Fruit fly (Drosophila melanogaster): ENCODE results near the gene CG14990.

The CG14990 gene

DNA sequence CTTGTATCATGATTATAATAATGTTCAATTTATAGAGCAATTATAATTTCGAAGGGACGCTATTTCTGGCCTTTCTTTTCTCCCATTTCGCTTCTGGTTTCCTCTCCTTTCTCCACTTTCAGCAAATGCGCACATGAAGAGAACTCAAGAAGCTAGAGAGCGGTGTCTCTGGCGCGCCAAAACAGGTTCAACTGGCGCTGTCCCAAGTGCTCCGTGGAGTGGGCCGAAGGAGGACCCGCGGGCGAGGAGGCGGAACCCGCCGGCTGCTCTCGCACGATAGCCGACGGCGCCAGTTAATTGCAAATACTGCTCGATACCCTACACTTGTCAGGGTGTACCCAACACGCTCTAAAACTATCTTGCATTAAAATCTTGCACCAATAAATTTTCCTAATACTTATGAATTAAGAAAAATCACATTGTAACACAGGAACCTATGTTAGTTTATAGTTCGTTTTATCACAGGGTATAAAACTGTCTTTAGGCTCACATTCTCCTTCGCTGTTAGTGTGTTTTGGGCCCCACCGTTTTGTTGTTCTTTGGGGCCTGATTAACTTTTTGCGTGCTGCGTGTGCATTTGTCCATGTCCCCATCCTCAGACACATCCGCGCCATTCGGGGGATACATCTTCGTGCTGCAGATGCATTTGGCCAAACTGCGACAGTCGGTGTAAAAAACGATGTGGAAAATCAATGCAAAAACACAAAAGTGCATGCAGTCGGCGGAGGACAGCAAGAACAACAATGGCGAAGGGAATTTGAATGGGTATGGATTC lies 22.6 kb upstream of the CG14990 start (continued):
- TF ChIP-seq CG8089 (GFP tag; optimal IDR thresholded peaks at IDR 0.05) = peak; percentile 86
- no peak for TF ChIP-seq CG7963 (GFP tag; IDR thresholded peaks at IDR 0.05; ENCODE audit: partially characterized antibody)
- peak; percentile 88 for TF ChIP-seq Hmr (GFP tag; optimal IDR thresholded peaks at IDR 0.05)
- TF ChIP-seq wek (GFP tag; optimal IDR thresholded peaks at IDR 0.05) = peak; percentile 22
- peak; percentile 91 for TF ChIP-seq stc (GFP tag; IDR thresholded peaks at IDR 0.05)
- TF ChIP-seq cg (GFP tag; optimal IDR thresholded peaks at IDR 0.05) = no peak
- TF ChIP-seq CG6813 (GFP tag; optimal IDR thresholded peaks at IDR 0.05) = peak; percentile 70
- peak; percentile 79; the same call in 2 of the 3 replicates for TF ChIP-seq sr (GFP tag; IDR thresholded peaks at IDR 0.05)
- TF ChIP-seq Adf1 (GFP tag; IDR thresholded peaks at IDR 0.05) = peak; percentile 74
- TF ChIP-seq CG8478 (optimal IDR thresholded peaks at IDR 0.05) = no peak
- TF ChIP-seq Deaf1 (tag; optimal IDR thresholded peaks at IDR 0.05) = peak; percentile 49
- peak; percentile 59 for TF ChIP-seq crc (GFP tag; optimal IDR thresholded peaks at IDR 0.05)
- peak; percentile 86 for TF ChIP-seq CG1792 (GFP tag; optimal IDR thresholded peaks at IDR 0.05)
- TF ChIP-seq CG11093 (GFP tag; IDR thresholded peaks at IDR 0.05) = peak; percentile 83
- no peak for TF ChIP-seq knrl (GFP tag; IDR thresholded peaks at IDR 0.05; ENCODE audit: partially characterized antibody)
- TF ChIP-seq Hr51 (GFP tag; optimal IDR thresholded peaks at IDR 0.05) = peak; percentile 84 to 90
- TF ChIP-seq shn (GFP tag; optimal IDR thresholded peaks at IDR 0.05) = peak; percentile 90
- TF ChIP-seq CG9876 (GFP tag; optimal IDR thresholded peaks at IDR 0.05) = peak; percentile 81
- TF ChIP-seq zfh1 (GFP tag; IDR thresholded peaks at IDR 0.05) = peak; percentile 89
- peak; percentile 91 for TF ChIP-seq CHES-1-like (GFP tag; optimal IDR thresholded peaks at IDR 0.05)
- TF ChIP-seq CG8290 (GFP tag; optimal IDR thresholded peaks at IDR 0.05) = no peak
- TF ChIP-seq CG8290 (tag; optimal IDR thresholded peaks at IDR 0.05) = peak in 1 of 2 experiments; percentile 96
- peak; percentile 93 for TF ChIP-seq CG1603 (tag; optimal IDR thresholded peaks at IDR 0.05)
- peak; percentile 86 for TF ChIP-seq CG10147 (GFP tag; optimal IDR thresholded peaks at IDR 0.05)
- TF ChIP-seq CG10209 (GFP tag; optimal IDR thresholded peaks at IDR 0.05) = peak; percentile 84
- peak; percentile 90 for TF ChIP-seq CG9609 (GFP tag; optimal IDR thresholded peaks at IDR 0.05)
- TF ChIP-seq abd-A (tag; optimal IDR thresholded peaks at IDR 0.05) = no peak
- peak; percentile 90 for TF ChIP-seq CG14050 (GFP tag; IDR thresholded peaks at IDR 0.05)
- TF ChIP-seq CG3995 (GFP tag; optimal IDR thresholded peaks at IDR 0.05) = peak; percentile 59
- peak; percentile 56 for TF ChIP-seq CG18262 (tag; optimal IDR thresholded peaks at IDR 0.05)
- peak; percentile 90 for TF ChIP-seq CG13424 (tag; optimal IDR thresholded peaks at IDR 0.05)
- TF ChIP-seq CG15514 (GFP tag; optimal IDR thresholded peaks at IDR 0.05) = peak; percentile 75
- TF ChIP-seq schlank (tag; optimal IDR thresholded peaks at IDR 0.05) = peak; percentile 77
- TF ChIP-seq seq (GFP tag; IDR thresholded peaks at IDR 0.05) = peak; percentile 90
- TF ChIP-seq CG14965 (GFP tag; optimal IDR thresholded peaks at IDR 0.05; ENCODE audit: borderline replicate concordance) = peak; percentile 27
- peak; percentile 60 for TF ChIP-seq CG12299 (tag; optimal IDR thresholded peaks at IDR 0.05)
- peak; percentile 9 for TF ChIP-seq sqz (GFP tag; optimal IDR thresholded peaks at IDR 0.05)
- TF ChIP-seq dimm (GFP tag; IDR thresholded peaks at IDR 0.05) = peak; percentile 86
- TF ChIP-seq Fer1 (GFP tag; optimal IDR thresholded peaks at IDR 0.05) = peak; percentile 83
- peak; percentile 84 for TF ChIP-seq Dek (tag; optimal IDR thresholded peaks at IDR 0.05)
- TF ChIP-seq cato (GFP tag; optimal IDR thresholded peaks at IDR 0.05; ENCODE audit: borderline replicate concordance) = peak; percentile 71
- TF ChIP-seq sc (optimal IDR thresholded peaks at IDR 0.05) = no peak
- TF ChIP-seq sc (GFP tag; optimal IDR thresholded peaks at IDR 0.05) = peak; percentile 69
- TF ChIP-seq Sox100B (GFP tag; optimal IDR thresholded peaks at IDR 0.05) = peak; percentile 61
- TF ChIP-seq vfl (GFP tag; optimal IDR thresholded peaks at IDR 0.05) = peak; percentile 58
- peak; percentile 69 for TF ChIP-seq CG13123 (GFP tag; optimal IDR thresholded peaks at IDR 0.05)
- peak; percentile 63 for TF ChIP-seq Vsx1 (GFP tag; optimal IDR thresholded peaks at IDR 0.05)
- no peak for TF ChIP-seq CG9797 (GFP tag; optimal IDR thresholded peaks at IDR 0.05)
- peak; percentile 98 for TF ChIP-seq D19B (GFP tag; optimal IDR thresholded peaks at IDR 0.05)

All from whole organism, embryonic.